Fruit fly (Drosophila melanogaster): ENCODE data around the gene Rpn5.
A peak's percentile ranks its signal among the peaks of the same experiment; 100 is the strongest.

Gene Rpn5

DNA sequence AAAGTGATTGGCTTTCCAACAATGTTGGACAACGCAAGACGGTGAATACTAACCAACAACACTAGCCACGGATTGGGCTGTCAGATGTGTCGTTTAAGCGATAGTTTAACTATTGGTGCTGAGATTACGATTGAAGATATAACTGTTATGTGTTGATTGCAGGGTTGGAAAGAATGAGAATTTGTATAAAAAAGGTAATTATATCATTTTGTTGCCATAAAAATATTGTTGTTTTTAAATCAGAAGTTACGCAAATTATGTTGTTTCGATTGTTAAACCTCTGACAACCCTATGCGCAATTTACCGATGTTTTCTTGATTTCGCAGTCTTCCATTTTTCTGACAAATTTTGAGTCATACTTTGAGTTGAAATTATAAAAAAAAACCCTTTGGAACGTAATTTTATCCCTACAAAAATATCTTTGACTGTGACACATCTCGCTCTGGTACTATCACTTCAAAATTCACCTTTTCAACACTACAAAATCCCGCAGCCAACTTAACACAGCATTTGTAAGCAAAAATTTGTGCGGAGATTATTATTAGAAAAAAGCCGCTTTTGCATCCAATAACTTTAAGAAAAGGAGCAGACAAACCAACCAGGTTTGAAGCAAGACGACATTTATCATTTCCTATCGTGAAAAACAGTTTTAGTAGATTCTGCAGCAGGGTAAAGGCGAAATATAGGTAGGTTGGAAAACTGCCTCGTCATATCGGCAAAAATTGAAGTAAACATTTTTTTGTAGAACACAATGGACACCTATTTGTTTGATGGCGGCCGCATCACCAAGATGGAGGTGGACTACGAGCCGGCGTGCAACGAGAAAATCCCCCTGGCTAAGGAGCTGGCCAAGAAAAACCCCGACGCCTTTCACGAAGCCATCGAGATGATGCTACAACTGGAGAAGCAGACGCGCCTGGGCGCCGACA lies at the start of gene Rpn5, which contains the start of gene Hat1 (continued):
- TF ChIP-seq ci (GFP tag; IDR thresholded peaks at IDR 0.05) (peak; percentile 45; the same call in 2 of the 3 replicates), NC2β (GFP tag; optimal IDR thresholded peaks at IDR 0.05) (peak; percentile 79), CG11456 (GFP tag; IDR thresholded peaks at IDR 0.05) (peak; percentile 63; the same call in 2 of the 3 replicates), Atf-2 (GFP tag; optimal IDR thresholded peaks at IDR 0.05) (peak; percentile 92), CG8388 (GFP tag; optimal IDR thresholded peaks at IDR 0.05) (peak; percentile 73), Oaz (GFP tag; IDR thresholded peaks at IDR 0.05) (no peak), CG11504 (tag; optimal IDR thresholded peaks at IDR 0.05) (peak; percentile 78), al (GFP tag; IDR thresholded peaks at IDR 0.05) (peak; percentile 60; the same call in 1 of the 2 replicates), CG6854 (GFP tag; optimal IDR thresholded peaks at IDR 0.05) (no peak), CG14014 (GFP tag; IDR thresholded peaks at IDR 0.05) (peak; percentile 61; the same call in 1 of the 2 replicates), CG8765 (GFP tag; IDR thresholded peaks at IDR 0.05) (0 out of 2 replicates have a peak, but pooled peaks have one; percentile 33), salm (tag; optimal IDR thresholded peaks at IDR 0.05) (no peak), Oli (tag; optimal IDR thresholded peaks at IDR 0.05) (peak; percentile 75), sisA (GFP tag; IDR thresholded peaks at IDR 0.05) (peak; percentile 78), CG4854 (GFP tag; optimal IDR thresholded peaks at IDR 0.05) (peak; percentile 80), CG33557 (GFP tag; optimal IDR thresholded peaks at IDR 0.05) (peak; percentile 56), CG12659 (GFP tag; optimal IDR thresholded peaks at IDR 0.05) (peak; percentile 87), NfI (GFP tag; optimal IDR thresholded peaks at IDR 0.05) (peak; percentile 65), CG5180 (GFP tag; optimal IDR thresholded peaks at IDR 0.05) (no peak), chn (GFP tag; optimal IDR thresholded peaks at IDR 0.05) (peak; percentile 91), Xbp1 (GFP tag; optimal IDR thresholded peaks at IDR 0.05) (peak; percentile 90), run (tag; optimal IDR thresholded peaks at IDR 0.05) (no peak), CG13123 (GFP tag; optimal IDR thresholded peaks at IDR 0.05) (peak; percentile 68), unc-4 (GFP tag; IDR thresholded peaks at IDR 0.05; ENCODE audit: partially characterized antibody) (peak; percentile 76; the same call in 1 of the 2 replicates), CG7786 (GFP tag; optimal IDR thresholded peaks at IDR 0.05) (peak; percentile 93), Ets65A (GFP tag) (peak; percentile 99), hth (optimal IDR thresholded peaks at IDR 0.05) (no peak), gce (GFP tag; IDR thresholded peaks at IDR 0.05) (peak; percentile 49; the same call in 1 of the 3 replicates), Hand (GFP tag; optimal IDR thresholded peaks at IDR 0.05) (no peak), fu2 (GFP tag; optimal IDR thresholded peaks at IDR 0.05) (peak; percentile 93), Dfd (GFP tag; optimal IDR thresholded peaks at IDR 0.05) (peak in 1 of 2 experiments; percentile 95), CG12299 (tag; optimal IDR thresholded peaks at IDR 0.05) (peak; percentile 26), CG3847 (GFP tag; IDR thresholded peaks at IDR 0.05) (peak; percentile 86), Hr78 (GFP tag; optimal IDR thresholded peaks at IDR 0.05) (no peak), CG13775 (GFP tag; optimal IDR thresholded peaks at IDR 0.05) (peak; percentile 93), Lpt (GFP tag; optimal IDR thresholded peaks at IDR 0.05) (no peak), ara (GFP tag; IDR thresholded peaks at IDR 0.05) (no peak), CG31388 (GFP tag; optimal IDR thresholded peaks at IDR 0.05) (peak; percentile 56), CG30431 (GFP tag; optimal IDR thresholded peaks at IDR 0.05) (peak; percentile 67), CG17359 (tag; optimal IDR thresholded peaks at IDR 0.05) (peak; percentile 59), CG4820 (GFP tag; optimal IDR thresholded peaks at IDR 0.05) (peak; percentile 85), row (GFP tag; IDR thresholded peaks at IDR 0.05) (peak; percentile 92), B-H2 (GFP tag; optimal IDR thresholded peaks at IDR 0.05) (peak; percentile 31), CG6683 (GFP tag; optimal IDR thresholded peaks at IDR 0.05) (peak; percentile 27), sc (optimal IDR thresholded peaks at IDR 0.05) (no peak), sc (GFP tag; optimal IDR thresholded peaks at IDR 0.05) (peak; percentile 63), corto (GFP tag; optimal IDR thresholded peaks at IDR 0.05) (peak; percentile 71), CG4404 (GFP tag; IDR thresholded peaks at IDR 0.05) (peak; percentile 83), Hr3 (GFP tag; optimal IDR thresholded peaks at IDR 0.05) (peak; percentile 90)

Data from whole organism, embryonic.